Worm (Caenorhabditis elegans): ENCODE data around the gene srg-69.
"Not testable (repeated sequence)": the region's sequence is repeated elsewhere in the genome, so short reads cannot be mapped to it uniquely, and the experiment has no call there.

Gene srg-69

DNA sequence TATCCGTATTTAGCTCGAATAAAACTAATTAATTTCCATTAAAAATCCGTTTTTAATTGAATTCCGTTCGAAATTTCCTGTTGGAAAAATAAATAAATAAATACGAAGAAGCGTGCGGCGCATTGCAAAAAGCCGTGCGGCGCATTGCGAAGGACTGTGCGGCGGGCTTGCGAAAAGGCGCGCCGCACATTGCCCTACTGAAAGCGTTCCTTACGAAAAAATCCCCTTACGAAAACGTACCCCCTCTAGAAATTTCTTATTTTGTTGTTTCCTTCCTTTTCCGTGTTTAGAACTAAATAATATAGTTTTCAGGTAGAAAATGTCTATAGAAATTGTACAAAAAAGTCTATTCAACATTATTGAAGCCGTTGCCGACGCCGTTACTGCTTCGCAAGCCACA is 5.1 kb upstream of the srg-69 start, which contains the start of gene F09E5.8:
F09E5.8 (plus strand) TSS at position 313 of the 400 bp plus-strand sequence.
- TF ChIP-seq lin-38 (GFP tag; IDR thresholded peaks at IDR 0.05) (peak; percentile 82), ceh-20 (GFP tag; IDR thresholded peaks at IDR 0.05) (0 out of 2 replicates have a peak, but pooled peaks have one; percentile 25), vab-7 (GFP tag; IDR thresholded peaks at IDR 0.05) (0 out of 2 replicates have a peak, but pooled peaks have one; percentile 63), lin-1 (GFP tag; IDR thresholded peaks at IDR 0.05) (0 out of 2 replicates have a peak, but pooled peaks have one; percentile 41), dmd-6 (GFP tag; IDR thresholded peaks at IDR 0.05) (peak; percentile 23; the same call in 1 of the 2 replicates), T26A8.4 (GFP tag; IDR thresholded peaks at IDR 0.05) (peak; percentile 81), ctbp-1 (GFP tag; IDR thresholded peaks at IDR 0.05) (0 out of 2 replicates have a peak, but pooled peaks have one; percentile 39), pha-4 (GFP tag; IDR thresholded peaks at IDR 0.05) (peak; percentile 63; the same call in 1 of the 2 replicates), hmg-1.1 (GFP tag; IDR thresholded peaks at IDR 0.05) (peak; percentile 78)
- not testable (repeated sequence) for TF ChIP-seq pha-4 (tag; optimal IDR thresholded peaks at IDR 0.05)

DNA sequence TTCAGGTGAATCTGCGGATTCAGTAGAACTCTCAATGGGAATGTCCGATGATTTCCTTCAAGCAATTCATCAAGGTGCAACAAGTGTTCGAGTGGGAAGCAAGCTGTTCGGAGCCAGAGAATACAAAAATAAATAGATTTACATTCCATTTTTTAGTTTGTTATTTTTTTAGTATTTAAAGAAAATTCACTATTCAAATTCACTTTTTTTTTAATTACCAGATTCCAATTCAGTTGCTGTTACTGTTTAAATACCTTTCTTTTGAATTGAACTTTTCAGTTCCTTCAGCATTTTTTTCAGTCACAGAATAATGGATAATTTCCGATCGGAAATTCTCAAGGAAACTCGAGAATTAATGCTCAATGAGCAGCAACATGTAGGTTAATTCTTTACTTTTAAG is 3.7 kb upstream of the srg-69 start, which contains the start of gene F09E5.7:
F09E5.7 (plus strand) TSS at position 301 of the 400 bp plus-strand sequence.
- TF ChIP-seq nhr-48 (tag; optimal IDR thresholded peaks at IDR 0.05), result no peak
- TF ChIP-seq lin-38 (GFP tag; IDR thresholded peaks at IDR 0.05), result no peak
- no peak for TF ChIP-seq ceh-44 (GFP tag; IDR thresholded peaks at IDR 0.05)
- TF ChIP-seq ctbp-1 (GFP tag; IDR thresholded peaks at IDR 0.05), result no peak
- TF ChIP-seq zag-1 (tag; optimal IDR thresholded peaks at IDR 0.05), result no peak
- no peak for TF ChIP-seq nhr-10 (tag; optimal IDR thresholded peaks at IDR 0.05)
- TF ChIP-seq daf-16 (GFP tag; optimal IDR thresholded peaks at IDR 0.05), result no peak
- no peak for TF ChIP-seq daf-16 (tag; optimal IDR thresholded peaks at IDR 0.05)
- no peak for TF ChIP-seq tag-97 (GFP tag; IDR thresholded peaks at IDR 0.05)
- no peak for TF ChIP-seq Y48G9A.11 (GFP tag; IDR thresholded peaks at IDR 0.05)
- no peak for TF ChIP-seq nhr-6 (tag; optimal IDR thresholded peaks at IDR 0.05)
- no peak for TF ChIP-seq snpc-4 (tag; optimal IDR thresholded peaks at IDR 0.05)
- no peak for TF ChIP-seq egl-43 (GFP tag; IDR thresholded peaks at IDR 0.05)
- no peak for TF ChIP-seq hlh-30 (tag; optimal IDR thresholded peaks at IDR 0.05; ENCODE audit: insufficient read depth)
- no peak for TF ChIP-seq madf-5 (GFP tag; IDR thresholded peaks at IDR 0.05)

DNA sequence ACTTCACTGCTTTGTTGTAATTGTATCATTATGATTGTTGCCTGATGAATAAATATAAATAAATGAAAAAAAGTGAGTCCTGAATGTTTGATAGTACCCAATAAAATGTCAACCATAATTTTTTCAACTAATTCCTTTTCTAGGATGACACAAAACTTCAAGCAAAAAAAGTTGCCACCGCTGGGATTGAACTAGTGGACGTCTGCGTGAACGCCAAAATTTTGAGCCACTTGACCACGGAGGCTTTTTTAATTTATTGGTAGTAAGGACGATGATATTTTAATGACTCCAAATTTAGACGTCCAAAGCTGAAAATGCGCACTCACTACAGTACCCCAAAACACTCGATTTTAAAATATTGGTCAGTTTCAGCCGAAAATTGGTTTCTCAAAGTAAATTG is 1.8 kb upstream of the srg-69 start:
- no peak for TF ChIP-seq ztf-11 (tag; optimal IDR thresholded peaks at IDR 0.05)
- peak; percentile 65 for TF ChIP-seq sdz-12 (GFP tag; optimal IDR thresholded peaks at IDR 0.05)
- TF ChIP-seq lin-13 (GFP tag; optimal IDR thresholded peaks at IDR 0.05), result no peak
- no peak for TF ChIP-seq daf-12 (tag; optimal IDR thresholded peaks at IDR 0.05)
- TF ChIP-seq ceh-32 (tag; optimal IDR thresholded peaks at IDR 0.05; ENCODE audit: poor library complexity), result no peak
- TF ChIP-seq unc-39 (tag; optimal IDR thresholded peaks at IDR 0.05), result no peak
- TF ChIP-seq zfp-2 (tag; optimal IDR thresholded peaks at IDR 0.05), result no peak
- no peak for TF ChIP-seq egl-27 (tag; optimal IDR thresholded peaks at IDR 0.05)
- TF ChIP-seq nhr-76 (tag; optimal IDR thresholded peaks at IDR 0.05), result no peak
- no peak; the same call in 1 of the 2 replicates for TF ChIP-seq madf-9 (GFP tag; conservative IDR thresholded peaks at IDR 0.05)
- peak; percentile 97 for TF ChIP-seq dmd-8 (GFP tag; IDR thresholded peaks at IDR 0.05)
- no peak for TF ChIP-seq nhr-6 (tag; optimal IDR thresholded peaks at IDR 0.05)
- no peak for TF ChIP-seq attf-4 (tag; optimal IDR thresholded peaks at IDR 0.05)
- no peak for TF ChIP-seq aly-2 (tag; optimal IDR thresholded peaks at IDR 0.05)
- peak; percentile 24 for TF ChIP-seq F49E8.2 (tag; optimal IDR thresholded peaks at IDR 0.05; ENCODE audit: borderline replicate concordance)
- no peak for TF ChIP-seq ceh-44 (GFP tag; IDR thresholded peaks at IDR 0.05)
- TF ChIP-seq ctbp-1 (GFP tag; IDR thresholded peaks at IDR 0.05), result peak; percentile 89
- peak; percentile 83 for TF ChIP-seq snpc-1.2 (GFP tag; IDR thresholded peaks at IDR 0.05)
- peak; percentile 85 for TF ChIP-seq gei-8 (GFP tag; optimal IDR thresholded peaks at IDR 0.05)
- peak; percentile 78 for TF ChIP-seq tra-1 (GFP tag; IDR thresholded peaks at IDR 0.05)
- peak; percentile 60; the same call in 1 of the 2 replicates for TF ChIP-seq Y48G9A.11 (GFP tag; IDR thresholded peaks at IDR 0.05)
- TF ChIP-seq F44E2.7 (GFP tag; IDR thresholded peaks at IDR 0.05), result peak; percentile 86; the same call in 1 of the 2 replicates
- TF ChIP-seq mep-1 (tag; optimal IDR thresholded peaks at IDR 0.05), result no peak
- peak; percentile 87 to 97 for TF ChIP-seq madf-5 (GFP tag; IDR thresholded peaks at IDR 0.05)
- TF ChIP-seq duxl-1 (tag; optimal IDR thresholded peaks at IDR 0.05; ENCODE audit: poor library complexity), result peak; percentile 61
- TF ChIP-seq T20F7.1 (GFP tag; optimal IDR thresholded peaks at IDR 0.05), result no peak
- TF ChIP-seq aha-1 (tag), result peak; percentile 62
- 0 out of 2 replicates have a peak, but pooled peaks have one; percentile 27 for TF ChIP-seq dmd-6 (GFP tag; IDR thresholded peaks at IDR 0.05)
- no peak for TF ChIP-seq nhr-237 (tag; optimal IDR thresholded peaks at IDR 0.05)
- TF ChIP-seq zfp-3 (GFP tag; conservative IDR thresholded peaks at IDR 0.05), result peak; percentile 67; the same call in 1 of the 2 replicates
- peak; percentile 86 for TF ChIP-seq egl-43 (GFP tag; IDR thresholded peaks at IDR 0.05)
